Worm (Caenorhabditis elegans) whole organism, L1 larva: ENCODE measurements around the gene tric-1B.2.

Experiments used
- aly-2 ChIP-seq: fragments of 150-350 bp; optimal IDR thresholded peaks from 2 replicates; lab custom pipeline; 2014; ENCODE audit warnings: missing biosample characterization, missing genetic modification characterization
- ama-1 ChIP-seq: fragments of 150-350 bp; optimal IDR thresholded peaks from 2 replicates; lab custom pipeline; 2014
- lir-3 ChIP-seq: sonication (generic microtip); optimal IDR thresholded peaks from 2 replicates; lab custom pipeline; 2016; ENCODE audit warnings: mild to moderate bottlenecking, missing genetic modification characterization, moderate library complexity, missing compliant biosample characterization; ENCODE audit not compliant: poor library complexity
- mdl-1 ChIP-seq, 2 experiments: fragments of 150-350 bp; optimal IDR thresholded peaks; 2 replicates each; lab custom pipeline; 2014 to 2017; ENCODE audit warnings: missing biosample characterization in 2 of 2, missing genetic modification characterization in 2 of 2, inconsistent platforms in 1 of 2
- unc-62 ChIP-seq: fragments of 150-350 bp; optimal IDR thresholded peaks from 2 replicates; lab custom pipeline; 2014; ENCODE audit warnings: missing biosample characterization, missing genetic modification reagents, missing genetic modification characterization

- TF ChIP-seq mdl-1 (tag; optimal IDR thresholded peaks at IDR 0.05; lab: Kevin White, UChicago) (no peak), ama-1 (lab: Kevin White, UChicago) (no peak), unc-62 (no peak), lir-3 (no peak), aly-2 (tag; lab: Kevin White, UChicago) (no peak)
Observed at ce11 chrII:12239449-12239848, 39.7 kb downstream of the tric-1B.2 start.
